Fruit fly (Drosophila melanogaster): ENCODE data around the gene CG17896.

CG17896 gene

dm6 chrX:457803-458202 is 35.5 kb downstream of the CG17896 start (continued):
- no peak for TF ChIP-seq ash1 (GFP tag; optimal IDR thresholded peaks at IDR 0.05)
- TF ChIP-seq emc (GFP tag; optimal IDR thresholded peaks at IDR 0.05), result no peak
- TF ChIP-seq gcm2 (GFP tag; optimal IDR thresholded peaks at IDR 0.05), result no peak
- peak; percentile 9 for TF ChIP-seq Sox100B (GFP tag; optimal IDR thresholded peaks at IDR 0.05)
- peak; percentile 13 for TF ChIP-seq CG4424 (GFP tag; optimal IDR thresholded peaks at IDR 0.05)
- TF ChIP-seq nmo (GFP tag; optimal IDR thresholded peaks at IDR 0.05), result peak; percentile 60
- TF ChIP-seq crol (GFP tag; IDR thresholded peaks at IDR 0.05), result no peak
- TF ChIP-seq Fer1 (GFP tag; optimal IDR thresholded peaks at IDR 0.05), result no peak
- TF ChIP-seq CG32532 (GFP tag; IDR thresholded peaks at IDR 0.05), result no peak
- peak; percentile 30 for TF ChIP-seq tio (GFP tag; optimal IDR thresholded peaks at IDR 0.05)
- no peak for TF ChIP-seq maf-S (GFP tag; optimal IDR thresholded peaks at IDR 0.05)
- TF ChIP-seq zen (tag; optimal IDR thresholded peaks at IDR 0.05), result peak; percentile 76
- no peak for TF ChIP-seq GATAe (GFP tag; conservative IDR thresholded peaks at IDR 0.05)
- no peak for TF ChIP-seq Ada2b (GFP tag; IDR thresholded peaks at IDR 0.05)
- TF ChIP-seq aop (GFP tag; IDR thresholded peaks at IDR 0.05), result no peak
- TF ChIP-seq stc (GFP tag; IDR thresholded peaks at IDR 0.05), result no peak
- TF ChIP-seq CG4328 (GFP tag; optimal IDR thresholded peaks at IDR 0.05), result no peak
- TF ChIP-seq twi (tag; optimal IDR thresholded peaks at IDR 0.05), result peak; percentile 18
- peak; percentile 63 for TF ChIP-seq phol (tag; optimal IDR thresholded peaks at IDR 0.05)

DNA sequence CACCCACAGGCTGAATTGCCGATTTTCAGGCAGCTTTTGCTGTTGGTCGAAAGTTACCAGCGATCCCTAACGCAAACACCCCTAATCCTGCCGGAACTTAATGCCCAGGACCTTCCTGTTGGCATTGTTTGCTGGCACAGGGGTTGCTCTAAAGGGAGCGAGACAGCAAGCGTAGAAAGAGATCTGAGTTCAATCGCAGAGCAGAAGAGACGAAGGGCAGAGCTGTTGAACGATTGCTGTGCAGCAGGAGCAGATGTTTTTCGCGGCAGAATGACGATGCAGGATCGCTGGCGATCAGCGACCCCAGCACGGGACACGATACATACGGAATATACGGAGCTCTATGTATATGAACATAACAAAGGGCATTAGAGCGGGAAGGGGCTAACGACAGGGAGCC is 36.3 kb downstream of the CG17896 start:
- TF ChIP-seq CG10654 (GFP tag; optimal IDR thresholded peaks at IDR 0.05), result no peak
- no peak for TF ChIP-seq CG9437 (GFP tag; optimal IDR thresholded peaks at IDR 0.05)
- no peak for TF ChIP-seq tup (GFP tag; optimal IDR thresholded peaks at IDR 0.05)
- no peak for TF ChIP-seq mld (GFP tag; IDR thresholded peaks at IDR 0.05; ENCODE audit: partially characterized antibody)
- TF ChIP-seq Dref (GFP tag; IDR thresholded peaks at IDR 0.05), result no peak
- no peak for TF ChIP-seq fd96Cb (tag; optimal IDR thresholded peaks at IDR 0.05)
- no peak for TF ChIP-seq chif (GFP tag; optimal IDR thresholded peaks at IDR 0.05)
- TF ChIP-seq da (GFP tag; optimal IDR thresholded peaks at IDR 0.05), result no peak
- no peak for TF ChIP-seq CG5180 (GFP tag; optimal IDR thresholded peaks at IDR 0.05)
- TF ChIP-seq twi (tag; optimal IDR thresholded peaks at IDR 0.05), result peak; percentile 50
- no peak for TF ChIP-seq nmo (GFP tag; optimal IDR thresholded peaks at IDR 0.05)
- TF ChIP-seq ase (GFP tag; IDR thresholded peaks at IDR 0.05), result 0 out of 3 replicates have a peak, but pooled peaks have one; percentile 59
- TF ChIP-seq sug (tag; optimal IDR thresholded peaks at IDR 0.05), result no peak
- TF ChIP-seq grn (GFP tag; optimal IDR thresholded peaks at IDR 0.05), result no peak
- TF ChIP-seq CG9876 (GFP tag; optimal IDR thresholded peaks at IDR 0.05), result no peak
- no peak for TF ChIP-seq HmgD (GFP tag; optimal IDR thresholded peaks at IDR 0.05)
- TF ChIP-seq CG32772 (GFP tag; IDR thresholded peaks at IDR 0.05), result no peak
- peak; percentile 63 for TF ChIP-seq CG1832 (GFP tag; optimal IDR thresholded peaks at IDR 0.05)
- no peak for TF ChIP-seq tap (tag; optimal IDR thresholded peaks at IDR 0.05)
- no peak for TF ChIP-seq Dbx (GFP tag; IDR thresholded peaks at IDR 0.05)
- peak; percentile 42 for TF ChIP-seq HLHmδ (GFP tag; optimal IDR thresholded peaks at IDR 0.05)
- no peak for TF ChIP-seq CG17912 (GFP tag; optimal IDR thresholded peaks at IDR 0.05)
- TF ChIP-seq Mad (GFP tag; optimal IDR thresholded peaks at IDR 0.05), result no peak
- TF ChIP-seq pros (GFP tag; optimal IDR thresholded peaks at IDR 0.05), result peak; percentile 85
- peak; percentile 81 for TF ChIP-seq ac (GFP tag; optimal IDR thresholded peaks at IDR 0.05)
- no peak for TF ChIP-seq pum (GFP tag; optimal IDR thresholded peaks at IDR 0.05)
- no peak for TF ChIP-seq slp2 (GFP tag; optimal IDR thresholded peaks at IDR 0.05)
- TF ChIP-seq CG6791 (GFP tag; IDR thresholded peaks at IDR 0.05; ENCODE audit: partially characterized antibody), result 0 out of 3 replicates have a peak, but pooled peaks have one; percentile 23

Measured in whole organism, embryonic.